Fruit fly (Drosophila melanogaster) ovary, adult (tissue): ENCODE measurements around the gene CalpC.

ENCODE experiments used
- CG17801 ChIP-seq: fragments of 200-800 bp; optimal IDR thresholded peaks from 2 replicates; lab custom pipeline; 2019; ENCODE audit warnings: missing biosample characterization, mild to moderate bottlenecking, missing genetic modification characterization, moderate library complexity; ENCODE audit not compliant: partially characterized antibody

CalpC gene

dm6 chrX:16331562-16332233 lies 6.1 kb downstream of the CalpC start:
- TF ChIP-seq CG17801 = no peak

- TF ChIP-seq CG17801 = peak; percentile 93
These were observed 7.2 kb downstream of the CalpC start for dm6 chrX:16332615-16333288.

dm6 chrX:16333434-16334141 lies 8.0 kb downstream of the CalpC start, which contains the start of the genes CG9921 and Dsp1:
Gene CG9921 (minus strand): TSS chrX:16333600.
Gene Dsp1 (plus strand): TSS chrX:16333612.
- TF ChIP-seq CG17801 = peak; percentile 55

dm6 chrX:16334251-16334860 lies 8.8 kb downstream of the CalpC start:
- TF ChIP-seq CG17801 = no peak

- TF ChIP-seq CG17801 = peak; percentile 66
These were observed 9.6 kb downstream of the CalpC start for dm6 chrX:16335107-16335642.

dm6 chrX:16350062-16350461 lies 24.5 kb downstream of the CalpC start, which contains the start of gene sl:
Gene sl (plus strand): TSS chrX:16350315.
- TF ChIP-seq CG17801 = no peak

- peak; percentile 94 for TF ChIP-seq CG17801
These were observed 33.2 kb downstream of the CalpC start, which contains the start of the genes U2af50 and PIG-Q for dm6 chrX:16358670-16359320. Gene U2af50 (minus strand): TSS chrX:16359039. Gene PIG-Q (plus strand): TSS chrX:16359143.

- no peak for TF ChIP-seq CG17801
These were observed 35.7 kb downstream of the CalpC start, which contains the start of gene nonA for dm6 chrX:16361306-16361705. Gene nonA (plus strand): TSS chrX:16361569.

- no peak for TF ChIP-seq CG17801
These were observed 43.0 kb downstream of the CalpC start for dm6 chrX:16368585-16368984.

dm6 chrX:16371923-16372322 lies 46.4 kb downstream of the CalpC start:
- TF ChIP-seq CG17801 = no peak

- TF ChIP-seq CG17801 = peak; percentile 64
These were observed 47.2 kb downstream of the CalpC start, which contains the start of gene Fur2 for dm6 chrX:16372492-16373350. Gene Fur2 (plus strand): TSS chrX:16373086.

- no peak for TF ChIP-seq CG17801
These were observed 48.0 kb downstream of the CalpC start for dm6 chrX:16373541-16373940.

dm6 chrX:16374059-16374458 lies 48.5 kb downstream of the CalpC start:
- TF ChIP-seq CG17801 = no peak
